Fruit fly (Drosophila melanogaster) whole organism: Measurements from ENCODE around the gene Tango2.

Source experiments
- Dll ChIP-seq: fragments of >200 bp; optimal IDR thresholded peaks from 2 replicates; lab custom pipeline; 2017
- EcR ChIP-seq, 2 experiments: fragments of >200 bp; optimal IDR thresholded peaks; 2 replicates each; lab custom pipeline; 2017; ENCODE audit warnings: missing biosample characterization in 2 of 2, missing genetic modification characterization in 2 of 2, missing genetic modification reagents in 2 of 2
- psq ChIP-seq: fragments of >200 bp; optimal IDR thresholded peaks from 2 replicates; lab custom pipeline; 2017
- usp ChIP-seq: fragments of >200 bp; optimal IDR thresholded peaks from 2 replicates; lab custom pipeline; 2017; ENCODE audit warnings: missing biosample characterization, missing genetic modification characterization, mixed read lengths

dm6 chrX:13615992-13616391 is 797 bp upstream of the Tango2 start:
- TF ChIP-seq usp (no peak), EcR (GFP tag; optimal IDR thresholded peaks at IDR 0.05; lab: Kevin White, UChicago) (no peak), Dll (lab: Kevin White, UChicago) (no peak), psq (lab: Kevin White, UChicago) (no peak)
